Worm (Caenorhabditis elegans): ENCODE measurements around the gene tag-340.

The tag-340 gene

DNA sequence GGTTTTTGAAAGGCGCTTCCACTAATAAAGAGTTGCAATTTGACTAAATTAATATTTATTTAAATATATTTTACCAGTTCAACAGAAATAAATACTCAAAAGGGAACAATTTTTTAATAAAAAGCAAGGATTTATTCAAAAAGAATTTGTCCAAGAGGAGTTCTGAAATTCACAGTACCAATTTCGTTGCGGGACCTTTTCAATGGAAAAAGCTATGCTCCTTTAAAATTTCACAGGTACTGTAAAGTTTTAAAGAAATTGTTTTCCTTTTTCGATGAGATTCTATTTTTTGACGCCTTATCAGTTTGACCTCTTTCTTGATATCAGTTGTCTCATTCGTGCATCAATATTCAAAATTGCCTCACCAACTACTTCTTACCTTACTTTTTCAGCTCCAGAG is at the start of gene tag-340:
TSS of gene tag-340 (plus strand) at position 249 of the 400 bp plus-strand sequence.
- no peak for TF ChIP-seq K09A11.1 (tag; optimal IDR thresholded peaks at IDR 0.05; ENCODE audit: insufficient read depth)

DNA sequence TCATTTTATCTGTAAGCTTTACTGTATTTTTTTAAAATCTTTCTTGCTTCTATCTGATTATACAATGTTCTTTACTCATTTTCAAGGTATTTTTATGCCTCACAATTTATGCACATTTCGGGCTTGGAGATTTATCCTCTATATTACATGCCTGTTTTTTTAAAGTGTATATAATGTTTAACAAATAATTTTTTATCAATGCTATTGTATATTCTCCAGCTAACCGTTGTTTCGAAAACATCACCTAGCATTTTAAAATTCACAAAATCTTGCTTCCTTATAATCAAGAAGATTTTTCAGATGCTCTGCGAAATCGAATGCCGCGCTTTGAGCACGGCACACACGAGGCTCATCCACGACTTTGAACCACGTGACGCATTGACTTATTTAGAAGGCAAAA is 48.3 kb upstream of the tag-340 start, which contains the start of gene ced-4:
TSS of gene ced-4 (plus strand) at position 301 of the 400 bp plus-strand sequence.
- TF ChIP-seq ceh-2 (tag; optimal IDR thresholded peaks at IDR 0.05) (no peak), ceh-34 (tag; optimal IDR thresholded peaks at IDR 0.05) (no peak), pros-1 (tag; optimal IDR thresholded peaks at IDR 0.05) (no peak), madf-2 (tag; optimal IDR thresholded peaks at IDR 0.05) (no peak), sox-2 (GFP tag; IDR thresholded peaks at IDR 0.05) (no peak), ceh-19 (GFP tag; optimal IDR thresholded peaks at IDR 0.05) (no peak), ceh-22 (tag; optimal IDR thresholded peaks at IDR 0.05) (no peak), Y22D7AL.16 (tag; optimal IDR thresholded peaks at IDR 0.05) (no peak), ceh-14 (tag; optimal IDR thresholded peaks at IDR 0.05) (no peak), pag-3 (tag; optimal IDR thresholded peaks at IDR 0.05; ENCODE audit: borderline replicate concordance) (no peak), hlh-13 (GFP tag; optimal IDR thresholded peaks at IDR 0.05) (no peak), ref-2 (tag; optimal IDR thresholded peaks at IDR 0.05) (no peak)

DNA sequence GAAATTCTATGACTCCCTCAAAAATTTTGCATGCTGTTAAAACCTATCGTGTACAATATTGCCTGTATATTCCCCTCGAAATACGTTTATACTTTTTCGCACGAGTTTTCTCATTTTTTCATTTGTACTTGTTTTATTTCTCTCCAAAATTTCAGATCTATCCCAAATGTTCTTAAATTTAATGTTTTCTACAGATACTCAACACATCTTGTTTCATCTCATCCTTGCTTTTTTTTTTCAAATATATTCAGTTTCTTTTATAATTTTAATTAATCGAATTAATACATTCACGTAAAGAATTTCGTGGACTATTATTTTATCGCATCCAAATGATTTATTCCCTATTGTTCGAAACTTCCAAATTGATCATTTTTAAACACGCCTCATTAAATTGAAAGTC is 45.4 kb upstream of the tag-340 start, which contains the start of gene C35D10.8:
TSS of gene C35D10.8 (plus strand) at position 301 of the 400 bp plus-strand sequence.
- TF ChIP-seq nhr-232 (tag; optimal IDR thresholded peaks at IDR 0.05), result no peak
- no peak for TF ChIP-seq lim-6 (tag; optimal IDR thresholded peaks at IDR 0.05)
- no peak for TF ChIP-seq ceh-18 (tag; optimal IDR thresholded peaks at IDR 0.05)
- no peak for TF ChIP-seq fkh-6 (tag; optimal IDR thresholded peaks at IDR 0.05)
- TF ChIP-seq ahr-1 (tag; optimal IDR thresholded peaks at IDR 0.05), result no peak
- TF ChIP-seq ceh-31 (tag; optimal IDR thresholded peaks at IDR 0.05), result no peak
- TF ChIP-seq ceh-22 (tag; optimal IDR thresholded peaks at IDR 0.05), result no peak
- TF ChIP-seq pha-2 (tag; optimal IDR thresholded peaks at IDR 0.05), result no peak
- no peak for TF ChIP-seq gmeb-2 (tag; optimal IDR thresholded peaks at IDR 0.05)
- no peak for TF ChIP-seq Y22D7AL.16 (tag; optimal IDR thresholded peaks at IDR 0.05)
- TF ChIP-seq rnt-1 (tag; optimal IDR thresholded peaks at IDR 0.05), result no peak
- TF ChIP-seq odd-2 (tag; optimal IDR thresholded peaks at IDR 0.05), result no peak

DNA sequence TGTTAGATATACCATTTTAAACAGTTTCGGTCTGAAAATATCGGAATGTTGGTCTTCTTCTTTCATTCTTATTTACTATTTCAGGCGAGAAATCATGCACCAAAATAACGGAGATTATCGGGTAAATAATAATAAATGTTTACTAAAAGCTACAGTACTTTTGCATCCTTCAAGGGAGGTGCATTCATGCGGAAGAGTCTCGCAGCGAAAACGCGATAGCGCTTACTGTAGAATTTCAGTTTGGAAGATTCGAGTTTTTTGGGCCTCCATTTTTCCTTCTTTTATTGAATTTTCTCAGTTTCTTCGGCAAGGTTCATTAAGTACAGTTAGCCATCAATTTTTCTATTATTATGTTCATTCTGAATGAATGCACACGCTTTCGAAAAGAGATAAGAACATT is 44.2 kb upstream of the tag-340 start, which contains the start of gene C35D10.7:
TSS of gene C35D10.7 (plus strand) at position 85 of the 400 bp plus-strand sequence.
- TF ChIP-seq tbx-7 (tag; optimal IDR thresholded peaks at IDR 0.05) (no peak), unc-3 (GFP tag; conservative IDR thresholded peaks at IDR 0.05) (no peak), unc-3 (tag; optimal IDR thresholded peaks at IDR 0.05) (no peak), Y22D7AL.16 (tag; optimal IDR thresholded peaks at IDR 0.05) (no peak), npax-4 (tag; optimal IDR thresholded peaks at IDR 0.05) (no peak)

DNA sequence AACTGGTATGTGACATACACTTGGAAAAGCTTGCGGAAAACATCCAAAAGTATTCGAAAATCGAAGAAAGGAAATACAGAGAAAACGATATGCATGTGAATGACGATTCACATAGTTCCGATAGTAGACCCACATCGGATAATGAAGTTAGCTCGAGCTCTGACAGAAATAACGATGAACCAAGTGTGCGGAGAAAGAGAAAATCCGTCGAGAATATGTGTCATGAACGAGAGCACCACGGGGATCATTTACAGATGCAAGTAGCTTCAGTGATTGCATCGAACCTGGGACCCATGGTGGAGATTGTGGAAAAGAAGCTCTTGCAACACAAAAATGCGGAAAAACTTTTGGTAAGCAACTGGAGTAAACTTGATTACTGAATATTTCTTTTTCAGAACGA is 43.3 kb upstream of the tag-340 start:
- TF ChIP-seq hlh-13 (GFP tag; optimal IDR thresholded peaks at IDR 0.05) (no peak), syd-9 (tag; optimal IDR thresholded peaks at IDR 0.05) (no peak), lin-11 (tag; optimal IDR thresholded peaks at IDR 0.05) (no peak), unc-42 (tag; optimal IDR thresholded peaks at IDR 0.05) (no peak), hlh-30 (tag; optimal IDR thresholded peaks at IDR 0.05; ENCODE audit: insufficient read depth) (no peak), ceh-18 (tag; optimal IDR thresholded peaks at IDR 0.05) (no peak), nhr-232 (tag; optimal IDR thresholded peaks at IDR 0.05) (no peak), ttx-3 (tag; optimal IDR thresholded peaks at IDR 0.05) (no peak), pqm-1 (tag; optimal IDR thresholded peaks at IDR 0.05) (no peak), elt-4 (tag; optimal IDR thresholded peaks at IDR 0.05) (no peak), ceh-24 (tag; optimal IDR thresholded peaks at IDR 0.05) (no peak)
